Worm (Caenorhabditis elegans): ENCODE results near the gene ZC190.7.

- TF ChIP-seq nhr-25 (tag; optimal IDR thresholded peaks at IDR 0.05): no peak
- TF ChIP-seq ztf-4 (tag; optimal IDR thresholded peaks at IDR 0.05): no peak
- no peak for TF ChIP-seq nhr-237 (tag; optimal IDR thresholded peaks at IDR 0.05)
- no peak for TF ChIP-seq nhr-28 (tag; optimal IDR thresholded peaks at IDR 0.05)
- no peak for TF ChIP-seq skn-1 (tag; optimal IDR thresholded peaks at IDR 0.05)
- no peak for TF ChIP-seq zag-1 (tag; optimal IDR thresholded peaks at IDR 0.05)
- no peak for TF ChIP-seq lin-15B (tag; optimal IDR thresholded peaks at IDR 0.05)
- TF ChIP-seq pqm-1 (tag; optimal IDR thresholded peaks at IDR 0.05): peak; percentile 99
- TF ChIP-seq pha-4 (tag; optimal IDR thresholded peaks at IDR 0.05): peak; percentile 42
- no peak for TF ChIP-seq ceh-16 (tag; optimal IDR thresholded peaks at IDR 0.05)
- no peak for TF ChIP-seq tbx-2 (tag; optimal IDR thresholded peaks at IDR 0.05)
- no peak for TF ChIP-seq ama-1 (optimal IDR thresholded peaks at IDR 0.05)
These were observed 38.4 kb downstream of the ZC190.7 start for ce11 chrV:8648251-8648650.
